Fruit fly (Drosophila melanogaster) whole organism, embryonic: Measurements from ENCODE around the gene IA-2.

Experiments
- Ada2b ChIP-seq: fragments of 200-800 bp; sonication (Bioruptor generic); IDR thresholded peaks from 2 replicates; pipeline ENCODE4 v1.3.6; 2022; ENCODE audit warnings: missing biosample characterization, missing genetic modification characterization
- Asciz ChIP-seq: fragments of 200-800 bp; sonication (Bioruptor generic); optimal IDR thresholded peaks from 2 replicates; lab custom pipeline; 2017; ENCODE audit warnings: missing biosample characterization, mild to moderate bottlenecking, missing genetic modification characterization, missing genetic modification reagents
- CG10267 ChIP-seq: fragments of 200-800 bp; sonication (Bioruptor generic); optimal IDR thresholded peaks from 2 replicates; lab custom pipeline; 2018; ENCODE audit warnings: missing biosample characterization, mild to moderate bottlenecking, missing genetic modification characterization, moderate library complexity
- CG10321 ChIP-seq: fragments of 200-800 bp; sonication (Bioruptor generic); IDR thresholded peaks from 2 replicates; pipeline ENCODE4 v1.3.6; 2022; ENCODE audit warnings: missing biosample characterization, missing genetic modification characterization
- CG10565 ChIP-seq: fragments of 200-800 bp; sonication (Bioruptor generic); optimal IDR thresholded peaks from 3 replicates; lab custom pipeline; 2016; ENCODE audit warnings: missing biosample characterization, mild to moderate bottlenecking, missing genetic modification characterization
- CG10979 ChIP-seq: fragments of 200-800 bp; sonication (Bioruptor generic); optimal IDR thresholded peaks from 2 replicates; lab custom pipeline; 2018; ENCODE audit warnings: missing biosample characterization, mild to moderate bottlenecking, missing genetic modification characterization, moderate library complexity
- CG11093 ChIP-seq: fragments of 200-800 bp; sonication (Bioruptor generic); IDR thresholded peaks from 3 replicates; pipeline ENCODE4 v1.3.6; 2022; ENCODE audit warnings: missing biosample characterization, missing genetic modification characterization
- CG11247 ChIP-seq: fragments of 200-800 bp; sonication (Bioruptor generic); IDR thresholded peaks from 2 replicates; pipeline ENCODE4 v1.3.6; 2022; ENCODE audit warnings: missing biosample characterization, missing genetic modification characterization
- CG13775 ChIP-seq: fragments of 200-800 bp; sonication (Bioruptor generic); optimal IDR thresholded peaks from 3 replicates; lab custom pipeline; 2017; ENCODE audit warnings: missing biosample characterization, mild to moderate bottlenecking, missing genetic modification characterization
- CG14050 ChIP-seq: fragments of 200-800 bp; sonication (Bioruptor generic); IDR thresholded peaks from 3 replicates; pipeline ENCODE4 v1.3.6; 2022; ENCODE audit warnings: missing biosample characterization, missing genetic modification characterization
- CG14441 ChIP-seq: fragments of 200-800 bp; sonication (Bioruptor generic); IDR thresholded peaks from 2 replicates; pipeline ENCODE4 v1.3.6; 2022; ENCODE audit warnings: missing biosample characterization, missing genetic modification characterization
- CG1529 ChIP-seq: fragments of 200-800 bp; sonication (Bioruptor generic); optimal IDR thresholded peaks from 3 replicates; lab custom pipeline; 2018; ENCODE audit warnings: missing biosample characterization, missing genetic modification characterization
- CG15479 ChIP-seq: fragments of 200-800 bp; sonication (Bioruptor generic); optimal IDR thresholded peaks from 3 replicates; lab custom pipeline; 2019; ENCODE audit warnings: missing biosample characterization, mild to moderate bottlenecking, missing genetic modification characterization, moderate library complexity
- CG1603 ChIP-seq: fragments of 200-800 bp; sonication (Bioruptor generic); optimal IDR thresholded peaks from 2 replicates; lab custom pipeline; 2019; ENCODE audit warnings: missing biosample characterization, mild to moderate bottlenecking, missing genetic modification characterization, moderate library complexity
- CG18262 ChIP-seq: fragments of 200-800 bp; optimal IDR thresholded peaks from 3 replicates; lab custom pipeline; 2019; ENCODE audit warnings: missing biosample characterization, mild to moderate bottlenecking, missing genetic modification characterization, moderate library complexity
- CG2199 ChIP-seq: fragments of 200-800 bp; sonication (Bioruptor generic); IDR thresholded peaks from 3 replicates; pipeline ENCODE4 v1.3.6; 2022; ENCODE audit warnings: missing biosample characterization, missing genetic modification characterization
- CG3726 ChIP-seq: fragments of 200-800 bp; sonication (Bioruptor generic); IDR thresholded peaks from 3 replicates; pipeline ENCODE4, ENCODE4 v1.3.6; 2022; ENCODE audit warnings: missing biosample characterization, missing genetic modification characterization
- CG6689 ChIP-seq: fragments of 200-800 bp; sonication (Bioruptor generic); IDR thresholded peaks from 2 replicates; pipeline ENCODE4 v1.3.6; 2022; ENCODE audit warnings: missing biosample characterization, missing genetic modification characterization
- CG7372 ChIP-seq: fragments of 200-800 bp; sonication (Bioruptor generic); IDR thresholded peaks from 2 replicates; pipeline ENCODE4 v1.3.6; 2022; ENCODE audit warnings: missing biosample characterization, missing genetic modification characterization
- CG8924 ChIP-seq: fragments of 200-800 bp; optimal IDR thresholded peaks from 3 replicates; lab custom pipeline; 2019; ENCODE audit warnings: missing biosample characterization, mild to moderate bottlenecking, missing genetic modification characterization, moderate library complexity
- CG9817 ChIP-seq: fragments of 200-800 bp; sonication (Bioruptor generic); optimal IDR thresholded peaks from 2 replicates; lab custom pipeline; 2018; ENCODE audit warnings: missing biosample characterization, mild to moderate bottlenecking, missing genetic modification characterization, moderate library complexity
- CoRest ChIP-seq: fragments of 200-800 bp; sonication (Bioruptor generic); optimal IDR thresholded peaks from 3 replicates; lab custom pipeline; 2018; ENCODE audit warnings: missing biosample characterization, mild to moderate bottlenecking, missing genetic modification characterization, moderate library complexity
- D ChIP-seq, 2 experiments: fragments of 200-800 bp in 1 of 2; fragments of >200 bp in 1 of 2; sonication (Bioruptor generic) in 1 of 2; optimal IDR thresholded peaks; 2 replicates in 1 of 2; 3 replicates in 1 of 2; lab custom pipeline; 2017; ENCODE audit warnings: mild to moderate bottlenecking in 1 of 2, missing biosample characterization in 1 of 2, missing genetic modification characterization in 1 of 2, missing genetic modification reagents in 1 of 2
- Dbx ChIP-seq: fragments of 200-800 bp; sonication (Bioruptor generic); IDR thresholded peaks from 3 replicates; pipeline ENCODE4 v1.3.6; 2022; ENCODE audit warnings: missing biosample characterization, missing genetic modification characterization
- Dp ChIP-seq: fragments of 200-800 bp; sonication (Bioruptor generic); optimal IDR thresholded peaks from 2 replicates; lab custom pipeline; 2018; ENCODE audit warnings: missing biosample characterization, mild to moderate bottlenecking, missing genetic modification characterization, moderate library complexity
- Ets97D ChIP-seq: fragments of 200-800 bp; sonication (Bioruptor generic); optimal IDR thresholded peaks from 3 replicates; lab custom pipeline; 2016; ENCODE audit warnings: missing biosample characterization, missing genetic modification characterization
- Mad ChIP-seq: fragments of 200-800 bp; sonication (Bioruptor generic); optimal IDR thresholded peaks from 2 replicates; lab custom pipeline; 2016; ENCODE audit warnings: missing biosample characterization, missing genetic modification characterization
- NC2β ChIP-seq: fragments of 200-800 bp; sonication (Bioruptor generic); optimal IDR thresholded peaks from 2 replicates; lab custom pipeline; 2016; ENCODE audit warnings: missing biosample characterization, missing genetic modification characterization
- Opbp ChIP-seq: fragments of 200-800 bp; sonication (Bioruptor generic); IDR thresholded peaks from 3 replicates; pipeline ENCODE4 v1.3.6; 2022; ENCODE audit warnings: missing biosample characterization, missing genetic modification characterization; ENCODE audit not compliant: partially characterized antibody
- Sry-δ ChIP-seq: fragments of 200-800 bp; sonication (Bioruptor generic); optimal IDR thresholded peaks from 2 replicates; lab custom pipeline; 2016; ENCODE audit warnings: missing biosample characterization, missing genetic modification characterization
- Xrp1 ChIP-seq: fragments of 200-800 bp; sonication (Bioruptor generic); IDR thresholded peaks from 2 replicates; pipeline ENCODE4 v1.3.6; 2022; ENCODE audit warnings: missing biosample characterization, missing genetic modification characterization
- corto ChIP-seq: fragments of 200-800 bp; sonication (Bioruptor generic); optimal IDR thresholded peaks from 2 replicates; lab custom pipeline; 2016; ENCODE audit warnings: missing biosample characterization, mild to moderate bottlenecking, missing genetic modification characterization, moderate library complexity
- dimm ChIP-seq: fragments of 200-800 bp; sonication (Bioruptor generic); IDR thresholded peaks from 2 replicates; pipeline ENCODE4 v1.3.6; 2022; ENCODE audit warnings: missing biosample characterization, missing genetic modification characterization
- dysf ChIP-seq: fragments of 200-800 bp; sonication (Bioruptor generic); IDR thresholded peaks from 3 replicates; pipeline ENCODE4 v1.3.6; 2022; ENCODE audit warnings: missing biosample characterization, missing genetic modification characterization
- ftz-f1 ChIP-seq: fragments of 200-800 bp; sonication (Bioruptor generic); optimal IDR thresholded peaks from 2 replicates; lab custom pipeline; 2016; ENCODE audit warnings: missing biosample characterization, missing genetic modification characterization
- gsb-n ChIP-seq: fragments of 200-800 bp; sonication (Bioruptor generic); optimal IDR thresholded peaks from 3 replicates; lab custom pipeline; 2018; ENCODE audit warnings: missing biosample characterization, mild to moderate bottlenecking, missing genetic modification characterization
- nerfin-1 ChIP-seq: fragments of 200-800 bp; sonication (Bioruptor generic); optimal IDR thresholded peaks from 3 replicates; lab custom pipeline; 2019; ENCODE audit warnings: missing biosample characterization, mild to moderate bottlenecking, missing genetic modification characterization, moderate library complexity
- onecut ChIP-seq: fragments of 200-800 bp; sonication (Bioruptor generic); IDR thresholded peaks from 2 replicates; pipeline ENCODE4 v1.3.6; 2022; ENCODE audit warnings: missing biosample characterization, missing genetic modification characterization
- prd ChIP-seq, 3 experiments: fragments of >200 bp in 2 of 3; fragments of 200-800 bp in 1 of 3; sonication (Bioruptor generic) in 1 of 3; optimal IDR thresholded peaks in 2 of 3; IDR thresholded peaks in 1 of 3; 2 replicates in 2 of 3; 3 replicates in 1 of 3; pipeline versions ENCODE4 v1.3.6 to Lab custom; 2017 to 2022; ENCODE audit warnings: missing biosample characterization in 1 of 3, missing genetic modification characterization in 1 of 3
- pum ChIP-seq: fragments of 200-800 bp; sonication (Bioruptor generic); optimal IDR thresholded peaks from 2 replicates; lab custom pipeline; 2016; ENCODE audit warnings: missing biosample characterization, missing genetic modification characterization
- schlank ChIP-seq: fragments of 200-800 bp; sonication (Bioruptor generic); optimal IDR thresholded peaks from 2 replicates; lab custom pipeline; 2018; ENCODE audit warnings: missing biosample characterization, mild to moderate bottlenecking, missing genetic modification characterization
- sob ChIP-seq: fragments of 200-800 bp; sonication (Bioruptor generic); IDR thresholded peaks from 2 replicates; pipeline ENCODE4 v1.3.6; 2022; ENCODE audit warnings: missing biosample characterization, missing genetic modification characterization
- ssp ChIP-seq: fragments of 200-800 bp; sonication (Bioruptor generic); IDR thresholded peaks from 2 replicates; pipeline ENCODE4 v1.3.6; 2022; ENCODE audit warnings: missing biosample characterization, missing genetic modification characterization
- tap ChIP-seq: fragments of 200-800 bp; optimal IDR thresholded peaks from 3 replicates; lab custom pipeline; 2019; ENCODE audit warnings: missing biosample characterization, mild to moderate bottlenecking, missing genetic modification characterization, moderate library complexity
- tll ChIP-seq, 2 experiments: fragments of 200-800 bp in 1 of 2; fragments of >200 bp in 1 of 2; sonication (Bioruptor generic) in 1 of 2; optimal IDR thresholded peaks; 2 replicates each; lab custom pipeline; 2017 to 2019; ENCODE audit warnings: missing biosample characterization in 2 of 2, missing genetic modification characterization in 2 of 2, mild to moderate bottlenecking in 1 of 2, moderate library complexity in 1 of 2
- twi ChIP-seq: fragments of 200-800 bp; optimal IDR thresholded peaks from 2 replicates; lab custom pipeline; 2019; ENCODE audit warnings: missing biosample characterization, mild to moderate bottlenecking, missing genetic modification characterization, moderate library complexity
- wor ChIP-seq: fragments of 200-800 bp; sonication (Bioruptor generic); IDR thresholded peaks from 2 replicates; pipeline ENCODE4 v1.3.6; 2022; ENCODE audit warnings: missing biosample characterization, missing genetic modification characterization
- zen ChIP-seq: fragments of 200-800 bp; sonication (Bioruptor generic); optimal IDR thresholded peaks from 3 replicates; lab custom pipeline; 2018; ENCODE audit warnings: missing biosample characterization, mild to moderate bottlenecking, missing genetic modification characterization, moderate library complexity

Gene IA-2

dm6 chr2L:1066330-1066729 is 18.5 kb upstream of the IA-2 start:
- TF ChIP-seq CG13775 (GFP tag; lab: Kevin White, UChicago), result no peak
- TF ChIP-seq CG15479 (GFP tag; lab: Kevin White, UChicago), result peak; percentile 61
- peak; percentile 39 for TF ChIP-seq zen
- no peak for TF ChIP-seq gsb-n (tag; lab: Kevin White, UChicago)
- no peak for TF ChIP-seq CG10267
- TF ChIP-seq tll (GFP tag; optimal IDR thresholded peaks at IDR 0.05; lab: Kevin White, UChicago), result peak in 1 of 2 experiments; percentile 75
- TF ChIP-seq twi (tag; lab: Kevin White, UChicago), result peak; percentile 26
- TF ChIP-seq CG7372 (GFP tag; lab: Robert Waterston, UW), result no peak
- peak; percentile 45 for TF ChIP-seq D (optimal IDR thresholded peaks at IDR 0.05; lab: Kevin White, UChicago)
- TF ChIP-seq D (GFP tag; optimal IDR thresholded peaks at IDR 0.05; lab: Kevin White, UChicago), result no peak

dm6 chr2L:1065038-1065437 is 17.2 kb upstream of the IA-2 start:
- TF ChIP-seq CG10979, result peak; percentile 31
- peak; percentile 23 for TF ChIP-seq CG18262
- 0 out of 3 replicates have a peak, but pooled peaks have one; percentile 8 for TF ChIP-seq CG2199
- peak; percentile 29; the same call in 1 of the 3 replicates for TF ChIP-seq CG3726 (GFP tag; lab: Robert Waterston, UW)
- TF ChIP-seq Mad (GFP tag; lab: Kevin White, UChicago), result no peak
- TF ChIP-seq Opbp (GFP tag; lab: Robert Waterston, UW), result no peak
- TF ChIP-seq CoRest (tag; lab: Kevin White, UChicago), result no peak
- TF ChIP-seq CG11093, result no peak
- peak; percentile 31 for TF ChIP-seq corto (GFP tag; lab: Kevin White, UChicago)
- no peak for TF ChIP-seq Ets97D (GFP tag; lab: Kevin White, UChicago)
- TF ChIP-seq Sry-δ (GFP tag; lab: Kevin White, UChicago), result no peak
- no peak for TF ChIP-seq pum
- TF ChIP-seq CG9817 (tag; lab: Kevin White, UChicago), result no peak
- no peak for TF ChIP-seq Dp (GFP tag; lab: Kevin White, UChicago)
- TF ChIP-seq Xrp1 (GFP tag; lab: Robert Waterston, UW), result peak; percentile 56; the same call in 1 of the 2 replicates
- 0 out of 2 replicates have a peak, but pooled peaks have one; percentile 17 for TF ChIP-seq CG14441 (GFP tag; lab: Robert Waterston, UW)
- TF ChIP-seq CG11247, result 0 out of 2 replicates have a peak, but pooled peaks have one; percentile 7
- no peak for TF ChIP-seq Asciz (GFP tag; lab: Kevin White, UChicago)
- TF ChIP-seq ssp (GFP tag; lab: Robert Waterston, UW), result no peak
- TF ChIP-seq dimm (GFP tag; lab: Robert Waterston, UW), result no peak
- no peak for TF ChIP-seq prd (optimal IDR thresholded peaks at IDR 0.05; lab: Kevin White, UChicago)
- peak; percentile 42; the same call in 2 of the 3 replicates for TF ChIP-seq prd (GFP tag; IDR thresholded peaks at IDR 0.05; lab: Robert Waterston, UW)
- no peak for TF ChIP-seq Dbx (GFP tag; lab: Robert Waterston, UW)
- TF ChIP-seq CG8924 (tag; lab: Kevin White, UChicago), result no peak
- 0 out of 2 replicates have a peak, but pooled peaks have one; percentile 13 for TF ChIP-seq Ada2b (GFP tag; lab: Robert Waterston, UW)
- TF ChIP-seq dysf (GFP tag; lab: Robert Waterston, UW), result 0 out of 3 replicates have a peak, but pooled peaks have one; percentile 32
- TF ChIP-seq CG14050, result no peak
- 0 out of 2 replicates have a peak, but pooled peaks have one; percentile 6 for TF ChIP-seq onecut (GFP tag; lab: Robert Waterston, UW)
- no peak for TF ChIP-seq wor (GFP tag; lab: Robert Waterston, UW)
- no peak for TF ChIP-seq CG1529 (GFP tag; lab: Kevin White, UChicago)
- no peak for TF ChIP-seq NC2β
- no peak for TF ChIP-seq ftz-f1 (GFP tag; lab: Kevin White, UChicago)
- no peak for TF ChIP-seq twi (tag; lab: Kevin White, UChicago)
- no peak for TF ChIP-seq CG10565
- no peak for TF ChIP-seq nerfin-1
- no peak for TF ChIP-seq tap (tag; lab: Kevin White, UChicago)
- 0 out of 2 replicates have a peak, but pooled peaks have one; percentile 7 for TF ChIP-seq CG10321 (GFP tag; lab: Robert Waterston, UW)
- no peak for TF ChIP-seq schlank (tag; lab: Kevin White, UChicago)
- peak; percentile 64 for TF ChIP-seq CG1603
- 0 out of 2 replicates have a peak, but pooled peaks have one; percentile 24 for TF ChIP-seq sob (GFP tag; lab: Robert Waterston, UW)
- peak; percentile 29; the same call in 1 of the 2 replicates for TF ChIP-seq CG6689 (GFP tag; lab: Robert Waterston, UW)
